Fruit fly (Drosophila melanogaster): ENCODE measurements around the gene CrzR.
A peak's percentile ranks its signal among the peaks of the same experiment; 100 is the strongest.

CrzR gene

dm6 chr3L:12387898-12388297 is 36.6 kb upstream of the CrzR start:
- peak; percentile 42 for TF ChIP-seq svp (GFP tag)
- TF ChIP-seq dsx (GFP tag; optimal IDR thresholded peaks at IDR 0.05; ENCODE audit: poor library complexity, severe bottlenecking): no peak
- TF ChIP-seq esn (GFP tag; optimal IDR thresholded peaks at IDR 0.05): peak; percentile 56
- peak; percentile 50 for TF ChIP-seq CG32006 (GFP tag; optimal IDR thresholded peaks at IDR 0.05)
- peak; percentile 26 for TF ChIP-seq pdm3 (GFP tag; optimal IDR thresholded peaks at IDR 0.05)
- peak; percentile 38 for TF ChIP-seq Met (GFP tag; optimal IDR thresholded peaks at IDR 0.05)
- TF ChIP-seq CG16779 (tag; optimal IDR thresholded peaks at IDR 0.05): no peak
- peak; percentile 39 for TF ChIP-seq CG10669 (GFP tag; optimal IDR thresholded peaks at IDR 0.05)
- TF ChIP-seq Eip93F (GFP tag; optimal IDR thresholded peaks at IDR 0.05): no peak
- peak; percentile 45 for TF ChIP-seq acj6 (GFP tag; optimal IDR thresholded peaks at IDR 0.05)
- TF ChIP-seq Ets96B (tag; optimal IDR thresholded peaks at IDR 0.05): peak; percentile 31
- TF ChIP-seq Gug (GFP tag; IDR thresholded peaks at IDR 0.05): no peak
- peak; percentile 59 for TF ChIP-seq Eip78C (GFP tag)
- TF ChIP-seq OdsH (GFP tag; optimal IDR thresholded peaks at IDR 0.05): peak; percentile 29
- TF ChIP-seq CG8319 (GFP tag; optimal IDR thresholded peaks at IDR 0.05): no peak
- TF ChIP-seq Sox102F (GFP tag; optimal IDR thresholded peaks at IDR 0.05): peak; percentile 54
- no peak for TF ChIP-seq salr (GFP tag; optimal IDR thresholded peaks at IDR 0.05)
- TF ChIP-seq CG11762 (GFP tag; optimal IDR thresholded peaks at IDR 0.05; ENCODE audit: insufficient read depth): no peak
- TF ChIP-seq net (GFP tag; optimal IDR thresholded peaks at IDR 0.05): no peak
- peak; percentile 2 for TF ChIP-seq Hr4 (GFP tag; optimal IDR thresholded peaks at IDR 0.05)
- TF ChIP-seq cyc (GFP tag; optimal IDR thresholded peaks at IDR 0.05): peak; percentile 7
- TF ChIP-seq Smox (GFP tag; optimal IDR thresholded peaks at IDR 0.05): no peak
- TF ChIP-seq achi (GFP tag; optimal IDR thresholded peaks at IDR 0.05): peak; percentile 31
- TF ChIP-seq CG34406 (GFP tag; optimal IDR thresholded peaks at IDR 0.05): peak; percentile 53
- peak; percentile 24 for TF ChIP-seq lz (GFP tag; optimal IDR thresholded peaks at IDR 0.05)
- peak; percentile 33; the same call in 1 of the 3 replicates for TF ChIP-seq CG8119 (GFP tag; IDR thresholded peaks at IDR 0.05)
- peak; percentile 24 for TF ChIP-seq CG1621 (tag; optimal IDR thresholded peaks at IDR 0.05)
- TF ChIP-seq CG6163 (GFP tag; IDR thresholded peaks at IDR 0.05): 0 out of 3 replicates have a peak, but pooled peaks have one; percentile 23
- peak; percentile 34 for TF ChIP-seq Hr39 (GFP tag; optimal IDR thresholded peaks at IDR 0.05)
- TF ChIP-seq CG3919 (GFP tag; optimal IDR thresholded peaks at IDR 0.05): peak; percentile 26
- peak; percentile 23 for TF ChIP-seq CG31627 (GFP tag; optimal IDR thresholded peaks at IDR 0.05)
- TF ChIP-seq CG6276 (GFP tag; optimal IDR thresholded peaks at IDR 0.05): no peak
- TF ChIP-seq Hr38 (GFP tag; optimal IDR thresholded peaks at IDR 0.05): no peak
- TF ChIP-seq CG11294 (GFP tag; IDR thresholded peaks at IDR 0.05): no peak
- peak; percentile 61 for TF ChIP-seq Sox14 (GFP tag; optimal IDR thresholded peaks at IDR 0.05)
- 0 out of 2 replicates have a peak, but pooled peaks have one; percentile 16 for TF ChIP-seq CG15336 (GFP tag; IDR thresholded peaks at IDR 0.05)
- peak; percentile 9 for TF ChIP-seq CG8632 (GFP tag; optimal IDR thresholded peaks at IDR 0.05)

- TF ChIP-seq CG15336 (GFP tag; IDR thresholded peaks at IDR 0.05) (no peak), CG10631 (GFP tag; optimal IDR thresholded peaks at IDR 0.05) (no peak), CG6276 (GFP tag; optimal IDR thresholded peaks at IDR 0.05) (no peak), dac (GFP tag; optimal IDR thresholded peaks at IDR 0.05) (no peak), OdsH (GFP tag; optimal IDR thresholded peaks at IDR 0.05) (no peak), Gug (GFP tag; IDR thresholded peaks at IDR 0.05) (no peak), CG6163 (GFP tag; IDR thresholded peaks at IDR 0.05) (no peak), acj6 (GFP tag; optimal IDR thresholded peaks at IDR 0.05) (no peak), esn (GFP tag; optimal IDR thresholded peaks at IDR 0.05) (no peak), CG6854 (GFP tag; optimal IDR thresholded peaks at IDR 0.05) (no peak), salr (GFP tag; optimal IDR thresholded peaks at IDR 0.05) (no peak), ss (GFP tag; optimal IDR thresholded peaks at IDR 0.05) (no peak), Ets21C (GFP tag; optimal IDR thresholded peaks at IDR 0.05) (no peak), CG11762 (GFP tag; optimal IDR thresholded peaks at IDR 0.05; ENCODE audit: insufficient read depth) (no peak), CG16779 (tag; optimal IDR thresholded peaks at IDR 0.05) (no peak)
Observed at dm6 chr3L:12387063-12387462, 35.7 kb upstream of the CrzR start.
